Fruit fly (Drosophila melanogaster) whole organism, prepupa: ENCODE results near the gene Nup93-2.
A peak's percentile ranks its signal among the peaks of the same experiment; 100 is the strongest.

Experiments
- Blimp-1 ChIP-seq: fragments of 200-800 bp; sonication (Bioruptor generic); optimal IDR thresholded peaks from 3 replicates; lab custom pipeline; 2017; ENCODE audit warnings: missing biosample characterization, missing genetic modification characterization, mild to moderate bottlenecking, moderate library complexity, missing genetic modification reagents
- CG10631 ChIP-seq: fragments of 200-800 bp; sonication (Bioruptor generic); optimal IDR thresholded peaks from 2 replicates; lab custom pipeline; 2016; ENCODE audit warnings: missing biosample characterization, missing genetic modification characterization
- CG10669 ChIP-seq: fragments of 200-800 bp; sonication (Bioruptor generic); optimal IDR thresholded peaks from 3 replicates; lab custom pipeline; 2018; ENCODE audit warnings: missing biosample characterization, mild to moderate bottlenecking, missing genetic modification characterization, moderate library complexity
- CG11762 ChIP-seq: fragments of 200-800 bp; sonication (Bioruptor generic); optimal IDR thresholded peaks from 3 replicates; lab custom pipeline; 2016; ENCODE audit warnings: missing biosample characterization, missing genetic modification characterization; ENCODE audit not compliant: insufficient read depth
- CG15336 ChIP-seq: fragments of 200-800 bp; sonication (Bioruptor generic); IDR thresholded peaks from 2 replicates; pipeline ENCODE4 v1.3.6; 2022; ENCODE audit warnings: missing biosample characterization, missing genetic modification characterization
- CG1621 ChIP-seq: fragments of 200-800 bp; sonication (Bioruptor generic); optimal IDR thresholded peaks from 3 replicates; lab custom pipeline; 2018; ENCODE audit warnings: missing biosample characterization, mild to moderate bottlenecking, missing genetic modification characterization
- CG16779 ChIP-seq: fragments of 200-800 bp; sonication (Bioruptor generic); optimal IDR thresholded peaks from 3 replicates; lab custom pipeline; 2017; ENCODE audit warnings: missing biosample characterization, mild to moderate bottlenecking, missing genetic modification characterization
- CG3032 ChIP-seq: fragments of 200-800 bp; optimal IDR thresholded peaks from 2 replicates; lab custom pipeline; 2019; ENCODE audit warnings: missing biosample characterization, mild to moderate bottlenecking, missing genetic modification characterization, moderate library complexity
- CG31627 ChIP-seq: fragments of 200-800 bp; sonication (Bioruptor generic); optimal IDR thresholded peaks from 3 replicates; lab custom pipeline; 2016; ENCODE audit warnings: missing biosample characterization, missing genetic modification characterization
- CG32006 ChIP-seq: fragments of 200-800 bp; sonication (Bioruptor generic); optimal IDR thresholded peaks from 3 replicates; lab custom pipeline; 2017; ENCODE audit warnings: missing biosample characterization, mild to moderate bottlenecking, missing genetic modification characterization
- CG3919 ChIP-seq: fragments of 200-800 bp; sonication (Bioruptor generic); optimal IDR thresholded peaks from 3 replicates; lab custom pipeline; 2016; ENCODE audit warnings: missing biosample characterization, missing genetic modification characterization
- CG6163 ChIP-seq: fragments of 200-800 bp; sonication (Bioruptor generic); IDR thresholded peaks from 3 replicates; pipeline ENCODE4 v1.3.6; 2022; ENCODE audit warnings: missing biosample characterization, missing genetic modification characterization
- CG6276 ChIP-seq: fragments of 200-800 bp; sonication (Bioruptor generic); optimal IDR thresholded peaks from 2 replicates; lab custom pipeline; 2017; ENCODE audit warnings: missing biosample characterization, mild to moderate bottlenecking, missing genetic modification characterization
- CG6808 ChIP-seq: fragments of 200-800 bp; sonication (Bioruptor generic); optimal IDR thresholded peaks from 3 replicates; lab custom pipeline; 2017; ENCODE audit warnings: missing biosample characterization, missing genetic modification characterization, mild to moderate bottlenecking, moderate library complexity, missing genetic modification reagents
- CG7368 ChIP-seq: fragments of 200-800 bp; sonication (Bioruptor generic); optimal IDR thresholded peaks from 3 replicates; lab custom pipeline; 2016; ENCODE audit warnings: missing biosample characterization, missing genetic modification characterization
- CG8119 ChIP-seq: fragments of 200-800 bp; sonication (Bioruptor generic); IDR thresholded peaks from 3 replicates; pipeline ENCODE4 v1.3.6; 2022; ENCODE audit warnings: missing biosample characterization, missing genetic modification characterization
- CG8319 ChIP-seq: fragments of 200-800 bp; sonication (Bioruptor generic); optimal IDR thresholded peaks from 3 replicates; lab custom pipeline; 2016; ENCODE audit warnings: missing biosample characterization, missing genetic modification characterization
- CG8632 ChIP-seq: fragments of 200-800 bp; sonication (Bioruptor generic); optimal IDR thresholded peaks from 3 replicates; lab custom pipeline; 2016; ENCODE audit warnings: missing biosample characterization, missing genetic modification characterization
- CG9139 ChIP-seq: fragments of 200-800 bp; sonication (Bioruptor generic); optimal IDR thresholded peaks from 3 replicates; lab custom pipeline; 2017; ENCODE audit warnings: missing biosample characterization, mild to moderate bottlenecking, missing genetic modification characterization
- Eip75B ChIP-seq: fragments of 200-800 bp; sonication (Bioruptor generic); optimal IDR thresholded peaks from 3 replicates; lab custom pipeline; 2016; ENCODE audit warnings: missing biosample characterization, missing genetic modification characterization
- Eip78C ChIP-seq: fragments of 200-800 bp; sonication (Bioruptor generic); peaks from one replicate; lab custom pipeline; 2016; ENCODE audit warnings: missing biosample characterization, missing genetic modification characterization
- Eip93F ChIP-seq: fragments of 200-800 bp; sonication (Bioruptor generic); optimal IDR thresholded peaks from 2 replicates; lab custom pipeline; 2016; ENCODE audit warnings: missing biosample characterization, mild to moderate bottlenecking, missing genetic modification characterization
- Gug ChIP-seq: fragments of 200-800 bp; sonication (Bioruptor generic); IDR thresholded peaks from 2 replicates; pipeline ENCODE4 v1.3.6; 2022; ENCODE audit warnings: missing biosample characterization, missing genetic modification characterization
- Hr38 ChIP-seq: sonication (Bioruptor generic); optimal IDR thresholded peaks from 2 replicates; lab custom pipeline; 2016; ENCODE audit warnings: missing biosample characterization, missing genetic modification characterization
- Hr39 ChIP-seq: fragments of 200-800 bp; sonication (Bioruptor generic); optimal IDR thresholded peaks from 2 replicates; lab custom pipeline; 2016; ENCODE audit warnings: missing biosample characterization, missing genetic modification characterization
- Hr4 ChIP-seq: fragments of 200-800 bp; sonication (Bioruptor generic); optimal IDR thresholded peaks from 3 replicates; lab custom pipeline; 2016; ENCODE audit warnings: missing biosample characterization, missing genetic modification characterization
- Met ChIP-seq: fragments of 200-800 bp; sonication (Bioruptor generic); optimal IDR thresholded peaks from 3 replicates; lab custom pipeline; 2016; ENCODE audit warnings: missing biosample characterization, missing genetic modification characterization
- Smox ChIP-seq: fragments of 200-800 bp; sonication (Bioruptor generic); optimal IDR thresholded peaks from 3 replicates; lab custom pipeline; 2016; ENCODE audit warnings: missing biosample characterization, missing genetic modification characterization
- Sox15 ChIP-seq: fragments of 200-800 bp; sonication (Bioruptor generic); optimal IDR thresholded peaks from 3 replicates; lab custom pipeline; 2016; ENCODE audit warnings: missing biosample characterization, missing genetic modification characterization
- achi ChIP-seq: fragments of 200-800 bp; sonication (Bioruptor generic); optimal IDR thresholded peaks from 3 replicates; lab custom pipeline; 2016; ENCODE audit warnings: missing biosample characterization, missing genetic modification characterization
- acj6 ChIP-seq: fragments of 200-800 bp; sonication (Bioruptor generic); optimal IDR thresholded peaks from 3 replicates; lab custom pipeline; 2016; ENCODE audit warnings: missing biosample characterization, missing genetic modification characterization
- dac ChIP-seq: fragments of 200-800 bp; sonication (Bioruptor generic); optimal IDR thresholded peaks from 2 replicates; lab custom pipeline; 2017; ENCODE audit warnings: missing biosample characterization, mild to moderate bottlenecking, missing genetic modification characterization
- dsx ChIP-seq: fragments of 200-800 bp; optimal IDR thresholded peaks from 3 replicates; lab custom pipeline; 2019; ENCODE audit warnings: missing biosample characterization, mild to moderate bottlenecking, missing genetic modification characterization, moderate library complexity; ENCODE audit not compliant: poor library complexity, severe bottlenecking
- eg ChIP-seq: fragments of 200-800 bp; sonication (Bioruptor generic); IDR thresholded peaks from 3 replicates; pipeline ENCODE4 v1.3.6; 2022; ENCODE audit warnings: missing biosample characterization, missing genetic modification characterization
- esn ChIP-seq: fragments of 200-800 bp; sonication (Bioruptor generic); optimal IDR thresholded peaks from 2 replicates; lab custom pipeline; 2016; ENCODE audit warnings: missing biosample characterization, mild to moderate bottlenecking, missing genetic modification characterization, moderate library complexity
- fd59A ChIP-seq: fragments of 200-800 bp; sonication (Bioruptor generic); optimal IDR thresholded peaks from 2 replicates; lab custom pipeline; 2017; ENCODE audit warnings: missing biosample characterization, mild to moderate bottlenecking, missing genetic modification characterization, missing genetic modification reagents
- fd85E ChIP-seq: fragments of 200-800 bp; sonication (Bioruptor generic); optimal IDR thresholded peaks from 3 replicates; lab custom pipeline; 2016; ENCODE audit warnings: missing biosample characterization, missing genetic modification characterization
- fkh ChIP-seq: fragments of 200-800 bp; sonication (Bioruptor generic); optimal IDR thresholded peaks from 3 replicates; lab custom pipeline; 2017; ENCODE audit warnings: missing biosample characterization, mild to moderate bottlenecking, missing genetic modification characterization, moderate library complexity
- net ChIP-seq: fragments of 200-800 bp; sonication (Bioruptor generic); optimal IDR thresholded peaks from 3 replicates; lab custom pipeline; 2016; ENCODE audit warnings: missing biosample characterization, missing genetic modification characterization
- pdm3 ChIP-seq: fragments of 200-800 bp; sonication (Bioruptor generic); optimal IDR thresholded peaks from 3 replicates; lab custom pipeline; 2016; ENCODE audit warnings: missing biosample characterization, missing genetic modification characterization
- salr ChIP-seq, 2 experiments: fragments of 200-800 bp; sonication (Bioruptor generic); optimal IDR thresholded peaks; 3 replicates each; lab custom pipeline; 2016 to 2018; ENCODE audit warnings: missing biosample characterization in 2 of 2, missing genetic modification characterization in 2 of 2, mild to moderate bottlenecking in 1 of 2
- spab ChIP-seq: fragments of 200-800 bp; sonication (Bioruptor generic); optimal IDR thresholded peaks from 2 replicates; lab custom pipeline; 2017; ENCODE audit warnings: missing biosample characterization, mild to moderate bottlenecking, missing genetic modification characterization, missing genetic modification reagents
- ss ChIP-seq, 2 experiments: fragments of 200-800 bp; sonication (Bioruptor generic); optimal IDR thresholded peaks; 2 replicates in 1 of 2; 3 replicates in 1 of 2; lab custom pipeline; 2017 to 2018; ENCODE audit warnings: mild to moderate bottlenecking in 2 of 2, missing biosample characterization in 2 of 2, missing genetic modification characterization in 2 of 2, moderate library complexity in 1 of 2
- topi ChIP-seq: fragments of 200-800 bp; sonication (Bioruptor generic); optimal IDR thresholded peaks from 3 replicates; lab custom pipeline; 2016; ENCODE audit warnings: missing biosample characterization, missing genetic modification characterization

Gene Nup93-2

DNA sequence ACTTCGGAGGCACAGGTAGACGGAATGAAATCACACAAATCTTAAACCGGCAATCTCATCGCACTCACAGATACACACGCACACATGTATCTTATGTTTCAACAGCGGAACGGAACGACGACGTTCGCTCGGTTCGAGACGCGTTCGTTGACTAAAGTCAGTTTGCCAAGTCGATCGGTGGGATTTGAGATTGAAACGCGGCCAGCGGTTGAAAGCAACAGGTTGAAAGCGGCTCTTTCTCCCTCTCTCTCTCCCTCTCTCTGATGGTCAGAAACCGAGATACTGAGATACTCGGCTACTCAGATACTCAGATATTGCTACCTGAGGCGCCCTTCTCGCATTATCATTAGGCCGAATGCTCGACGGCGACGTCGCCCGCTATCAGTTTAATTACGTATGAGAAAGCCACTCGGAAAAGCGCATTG is 44.4 kb downstream of the Nup93-2 start (continued):
- no peak for TF ChIP-seq Hr4 (GFP tag; lab: Kevin White, UChicago)
- peak; percentile 42 for TF ChIP-seq CG7368 (GFP tag; lab: Kevin White, UChicago)
- TF ChIP-seq pdm3 (GFP tag; lab: Kevin White, UChicago): peak; percentile 15
- TF ChIP-seq fkh (GFP tag; lab: Kevin White, UChicago): peak; percentile 69
- no peak for TF ChIP-seq dac (GFP tag; lab: Kevin White, UChicago)
- TF ChIP-seq CG6163: peak; percentile 79
- no peak for TF ChIP-seq salr (GFP tag; optimal IDR thresholded peaks at IDR 0.05; lab: Kevin White, UChicago)
- no peak for TF ChIP-seq Sox15
- TF ChIP-seq CG16779: peak; percentile 74
- peak; percentile 27 for TF ChIP-seq CG11762 (GFP tag; lab: Kevin White, UChicago)
- TF ChIP-seq Hr38 (GFP tag; lab: Kevin White, UChicago): no peak
- no peak for TF ChIP-seq fd59A (GFP tag; lab: Kevin White, UChicago)
- peak; percentile 54 for TF ChIP-seq achi (GFP tag; lab: Kevin White, UChicago)
- TF ChIP-seq CG32006: no peak
- TF ChIP-seq CG8319 (GFP tag; lab: Kevin White, UChicago): no peak
- peak; percentile 70 for TF ChIP-seq net (GFP tag; lab: Kevin White, UChicago)
- peak; percentile 71 for TF ChIP-seq esn (GFP tag; lab: Kevin White, UChicago)
- no peak for TF ChIP-seq Hr39 (GFP tag; lab: Kevin White, UChicago)
- TF ChIP-seq CG6808 (GFP tag; lab: Kevin White, UChicago): peak; percentile 62
- peak; percentile 73 for TF ChIP-seq fd85E (GFP tag; lab: Kevin White, UChicago)

dm6 chr3R:14852610-14853009 is 45.6 kb downstream of the Nup93-2 start:
- TF ChIP-seq CG3919 (GFP tag; lab: Kevin White, UChicago) (peak; percentile 1), CG6808 (GFP tag; lab: Kevin White, UChicago) (peak; percentile 43), ss (GFP tag; optimal IDR thresholded peaks at IDR 0.05; lab: Kevin White, UChicago) (peak; percentile 38 to 59), pdm3 (GFP tag; lab: Kevin White, UChicago) (no peak), acj6 (GFP tag; lab: Kevin White, UChicago) (no peak), Eip93F (GFP tag; lab: Kevin White, UChicago) (no peak), CG31627 (GFP tag; lab: Kevin White, UChicago) (no peak), Eip78C (GFP tag; lab: Kevin White, UChicago) (peak; percentile 53), CG11762 (GFP tag; lab: Kevin White, UChicago) (no peak), dsx (GFP tag; lab: Kevin White, UChicago) (peak; percentile 25), spab (GFP tag; lab: Kevin White, UChicago) (peak; percentile 18), CG1621 (peak; percentile 50), CG10669 (peak; percentile 12), Hr38 (GFP tag; lab: Kevin White, UChicago) (no peak), Eip75B (GFP tag; lab: Kevin White, UChicago) (peak; percentile 16), CG9139 (GFP tag; lab: Kevin White, UChicago) (no peak)

DNA sequence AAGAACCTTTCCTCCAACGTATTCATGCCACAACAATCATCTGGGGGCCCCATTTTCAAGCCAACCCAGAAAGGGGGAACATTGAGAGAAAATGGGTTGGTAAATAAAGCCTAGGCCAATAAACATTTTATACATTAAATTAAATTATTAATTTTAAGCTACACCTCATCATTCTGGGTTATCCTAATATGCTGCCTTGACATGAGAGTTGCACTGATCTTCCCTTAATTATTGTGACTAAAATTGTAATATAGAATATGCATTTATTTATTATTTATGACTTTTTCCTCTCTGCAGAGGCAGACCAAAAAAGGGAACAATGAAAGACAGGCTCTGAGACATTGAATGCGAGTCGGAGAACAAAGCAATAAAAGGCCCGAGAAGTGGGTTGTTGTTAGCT is 50.3 kb downstream of the Nup93-2 start:
- TF ChIP-seq net (GFP tag; lab: Kevin White, UChicago) (no peak), CG8632 (no peak), CG8119 (no peak), CG32006 (peak; percentile 35), ss (GFP tag; optimal IDR thresholded peaks at IDR 0.05; lab: Kevin White, UChicago) (peak in 1 of 2 experiments; percentile 41), Met (GFP tag; lab: Kevin White, UChicago) (no peak), Eip75B (GFP tag; lab: Kevin White, UChicago) (peak; percentile 14), CG10631 (GFP tag; lab: Kevin White, UChicago) (peak; percentile 5), topi (GFP tag; lab: Kevin White, UChicago) (no peak), CG6808 (GFP tag; lab: Kevin White, UChicago) (peak; percentile 38), acj6 (GFP tag; lab: Kevin White, UChicago) (peak; percentile 31), fd59A (GFP tag; lab: Kevin White, UChicago) (peak; percentile 40), CG15336 (GFP tag; lab: Robert Waterston, UW) (peak; percentile 46; the same call in 1 of the 2 replicates), Smox (no peak), achi (GFP tag; lab: Kevin White, UChicago) (peak; percentile 21), CG3919 (GFP tag; lab: Kevin White, UChicago) (peak; percentile 39), Blimp-1 (GFP tag; lab: Kevin White, UChicago) (no peak), esn (GFP tag; lab: Kevin White, UChicago) (no peak), fkh (GFP tag; lab: Kevin White, UChicago) (no peak), salr (GFP tag; optimal IDR thresholded peaks at IDR 0.05; lab: Kevin White, UChicago) (no peak), spab (GFP tag; lab: Kevin White, UChicago) (peak; percentile 30), CG10669 (peak; percentile 50), CG3032 (tag; lab: Kevin White, UChicago) (peak; percentile 45), eg (GFP tag; lab: Robert Waterston, UW) (no peak), CG9139 (GFP tag; lab: Kevin White, UChicago) (peak; percentile 28), Gug (GFP tag; lab: Robert Waterston, UW) (no peak), CG6276 (GFP tag; lab: Kevin White, UChicago) (peak; percentile 18), dsx (GFP tag; lab: Kevin White, UChicago) (peak; percentile 58), CG6163 (peak; percentile 25; the same call in 1 of the 3 replicates)
